Worm (Caenorhabditis elegans): Measurements from ENCODE around the gene C15H11.11.

DNA sequence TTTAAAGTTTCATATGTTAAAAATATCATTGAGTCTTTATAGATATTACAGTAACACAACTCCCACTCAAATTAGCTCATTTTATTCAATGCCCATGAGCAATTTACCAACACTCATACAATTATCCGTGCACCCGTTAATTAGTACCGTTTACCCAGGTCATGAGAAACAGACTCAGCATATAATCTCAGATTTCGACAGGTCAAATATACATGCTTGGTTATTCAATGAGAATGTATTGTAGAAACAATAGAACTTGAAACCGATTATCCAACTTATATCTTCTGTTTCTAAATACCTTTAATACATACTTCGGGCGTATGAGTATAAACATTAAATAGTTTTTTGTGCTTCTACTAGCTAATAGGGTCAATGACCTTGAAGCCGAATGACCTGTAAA is 20.9 kb downstream of the C15H11.11 start:
- no peak for TF ChIP-seq pha-4 (tag; optimal IDR thresholded peaks at IDR 0.05)
- no peak for TF ChIP-seq unc-42 (tag; optimal IDR thresholded peaks at IDR 0.05)
- TF ChIP-seq nhr-232 (tag; optimal IDR thresholded peaks at IDR 0.05) = no peak

All from whole organism, late embryonic.